Fruit fly (Drosophila melanogaster) whole organism, wandering third instar larva: ENCODE data around the gene phol.
A peak's percentile ranks its signal among the peaks of the same experiment; 100 is the strongest.

Source experiments
- CG32264 ChIP-seq: fragments of 200-800 bp; sonication (Bioruptor generic); optimal IDR thresholded peaks from 2 replicates; lab custom pipeline; 2016; ENCODE audit warnings: missing biosample characterization, missing genetic modification characterization
- Dfd ChIP-seq: fragments of >200 bp; optimal IDR thresholded peaks from 2 replicates; lab custom pipeline; 2017; ENCODE audit warnings: missing biosample characterization, missing genetic modification characterization
- Myc ChIP-seq: fragments of >200 bp; optimal IDR thresholded peaks from 2 replicates; lab custom pipeline; 2017
- brk ChIP-seq: fragments of 200-800 bp; sonication (Bioruptor generic); optimal IDR thresholded peaks from 2 replicates; lab custom pipeline; 2016; ENCODE audit warnings: missing biosample characterization, mild to moderate bottlenecking, missing genetic modification characterization
- ey ChIP-seq: fragments of 200-800 bp; sonication (Bioruptor generic); optimal IDR thresholded peaks from 2 replicates; lab custom pipeline; 2016; ENCODE audit warnings: missing biosample characterization, missing genetic modification characterization
- foxo ChIP-seq, 2 experiments: fragments of 200-800 bp; sonication (Bioruptor generic); optimal IDR thresholded peaks; 2 replicates in 1 of 2; 3 replicates in 1 of 2; lab custom pipeline; 2016 to 2017; ENCODE audit warnings: missing biosample characterization in 2 of 2, missing genetic modification characterization in 2 of 2
- fru ChIP-seq: fragments of 200-800 bp; sonication (Bioruptor generic); optimal IDR thresholded peaks from 3 replicates; lab custom pipeline; 2016; ENCODE audit warnings: missing biosample characterization, mild to moderate bottlenecking, missing genetic modification characterization
- lola ChIP-seq: fragments of >200 bp; optimal IDR thresholded peaks from 2 replicates; lab custom pipeline; 2017; ENCODE audit warnings: missing biosample characterization, missing genetic modification characterization
- pan ChIP-seq: fragments of >200 bp; optimal IDR thresholded peaks from 2 replicates; lab custom pipeline; 2017

dm6 chr3L:9467763-9468206 lies 11.7 kb upstream of the phol start:
- no peak for TF ChIP-seq CG32264 (GFP tag; lab: Kevin White, UChicago)
- no peak for TF ChIP-seq Myc (lab: Kevin White, UChicago)
- TF ChIP-seq foxo (GFP tag; optimal IDR thresholded peaks at IDR 0.05; lab: Kevin White, UChicago) = peak in 1 of 2 experiments; percentile 26
- TF ChIP-seq fru (GFP tag; lab: Kevin White, UChicago) = no peak
- TF ChIP-seq brk (GFP tag; lab: Kevin White, UChicago) = no peak
- TF ChIP-seq pan (lab: Kevin White, UChicago) = no peak
- TF ChIP-seq lola = no peak
- no peak for TF ChIP-seq Dfd
- TF ChIP-seq ey = no peak
